Worm (Caenorhabditis elegans): ENCODE data around the gene sorf-2.

DNA sequence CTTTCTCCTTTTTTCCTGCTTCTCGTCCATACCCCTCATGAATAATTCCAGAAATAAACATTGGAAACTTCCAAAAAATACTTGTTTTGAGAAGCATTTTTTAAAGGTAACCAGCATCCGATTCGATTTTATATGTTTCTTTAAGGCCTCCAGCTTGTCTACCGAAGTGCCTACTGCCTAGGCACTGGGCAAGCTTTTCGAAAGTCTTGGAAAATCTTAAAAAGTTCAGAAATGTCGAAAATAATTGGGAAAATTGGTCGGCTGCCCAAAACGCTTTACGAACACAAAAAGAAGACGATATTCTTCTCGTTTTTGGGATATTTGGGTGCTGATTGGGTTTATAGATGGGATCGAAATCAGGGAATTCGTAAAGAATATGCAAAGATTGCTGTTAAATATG lies 4.8 kb upstream of the sorf-2 start, which contains the start of gene F52C9.3:
- no peak for TF ChIP-seq unc-62 (GFP tag; optimal IDR thresholded peaks at IDR 0.05)
- TF ChIP-seq ceh-82 (tag; optimal IDR thresholded peaks at IDR 0.05) = no peak
- TF ChIP-seq ama-1 (optimal IDR thresholded peaks at IDR 0.05) = no peak
- no peak for TF ChIP-seq dmd-4 (tag; optimal IDR thresholded peaks at IDR 0.05)
- TF ChIP-seq unc-39 (tag; optimal IDR thresholded peaks at IDR 0.05) = no peak
- no peak for TF ChIP-seq nhr-12 (tag; optimal IDR thresholded peaks at IDR 0.05)
- TF ChIP-seq lsy-2 (tag; optimal IDR thresholded peaks at IDR 0.05) = no peak
- TF ChIP-seq nhr-23 (tag; optimal IDR thresholded peaks at IDR 0.05) = no peak
- no peak for TF ChIP-seq lin-39 (tag; optimal IDR thresholded peaks at IDR 0.05)
- no peak for TF ChIP-seq ztf-4 (tag; optimal IDR thresholded peaks at IDR 0.05)
- no peak for TF ChIP-seq egl-27 (tag; optimal IDR thresholded peaks at IDR 0.05)
- no peak for TF ChIP-seq aly-2 (tag; optimal IDR thresholded peaks at IDR 0.05)

All from whole organism, L2 larva.